Fruit fly (Drosophila melanogaster) whole organism, embryonic: ENCODE measurements around the gene CG33217.

Experiments
- CG11247 ChIP-seq: fragments of 200-800 bp; sonication (Bioruptor generic); IDR thresholded peaks from 2 replicates; pipeline ENCODE4 v1.3.6; 2022; ENCODE audit warnings: missing biosample characterization, missing genetic modification characterization
- CG12236 ChIP-seq: fragments of 200-800 bp; sonication (Bioruptor generic); optimal IDR thresholded peaks from 2 replicates; lab custom pipeline; 2016; ENCODE audit warnings: missing biosample characterization, missing genetic modification characterization
- CG14050 ChIP-seq: fragments of 200-800 bp; sonication (Bioruptor generic); IDR thresholded peaks from 3 replicates; pipeline ENCODE4 v1.3.6; 2022; ENCODE audit warnings: missing biosample characterization, missing genetic modification characterization
- CG7928 ChIP-seq: fragments of 200-800 bp; sonication (Bioruptor generic); optimal IDR thresholded peaks from 2 replicates; lab custom pipeline; 2017; ENCODE audit warnings: missing biosample characterization, mild to moderate bottlenecking, missing genetic modification characterization
- CG8388 ChIP-seq: fragments of 200-800 bp; sonication (Bioruptor generic); optimal IDR thresholded peaks from 2 replicates; lab custom pipeline; 2019; ENCODE audit warnings: missing biosample characterization, mild to moderate bottlenecking, missing genetic modification characterization, moderate library complexity
- CG8478 ChIP-seq: fragments of >200 bp; optimal IDR thresholded peaks from 2 replicates; lab custom pipeline; 2018
- D19A ChIP-seq: fragments of 200-800 bp; optimal IDR thresholded peaks from 3 replicates; lab custom pipeline; 2019; ENCODE audit warnings: missing biosample characterization, mild to moderate bottlenecking, missing genetic modification characterization, moderate library complexity
- Dbx ChIP-seq: fragments of 200-800 bp; sonication (Bioruptor generic); IDR thresholded peaks from 3 replicates; pipeline ENCODE4 v1.3.6; 2022; ENCODE audit warnings: missing biosample characterization, missing genetic modification characterization
- Ets65A ChIP-seq: fragments of 200-800 bp; sonication (Bioruptor generic); peaks from one replicate; lab custom pipeline; 2016; ENCODE audit warnings: missing biosample characterization, missing genetic modification characterization
- Hr39 ChIP-seq: fragments of >200 bp; optimal IDR thresholded peaks from 2 replicates; lab custom pipeline; 2017
- TFAM ChIP-seq: fragments of 200-800 bp; sonication (Bioruptor generic); optimal IDR thresholded peaks from 2 replicates; lab custom pipeline; 2017; ENCODE audit warnings: missing biosample characterization, missing genetic modification characterization, inconsistent platforms
- bigmax ChIP-seq: fragments of 200-800 bp; sonication (Bioruptor generic); optimal IDR thresholded peaks from 2 replicates; lab custom pipeline; 2018; ENCODE audit warnings: missing biosample characterization, mild to moderate bottlenecking, missing genetic modification characterization
- fru ChIP-seq: fragments of >200 bp; optimal IDR thresholded peaks from 2 replicates; lab custom pipeline; 2017
- grau ChIP-seq: fragments of 200-800 bp; optimal IDR thresholded peaks from 3 replicates; lab custom pipeline; 2019; ENCODE audit warnings: missing biosample characterization, mild to moderate bottlenecking, missing genetic modification characterization, moderate library complexity
- nmo ChIP-seq: fragments of 200-800 bp; sonication (Bioruptor generic); optimal IDR thresholded peaks from 2 replicates; lab custom pipeline; 2018; ENCODE audit warnings: missing biosample characterization, mild to moderate bottlenecking, missing genetic modification characterization, moderate library complexity
- phol ChIP-seq: fragments of 200-800 bp; sonication (Bioruptor generic); optimal IDR thresholded peaks from 3 replicates; lab custom pipeline; 2018; ENCODE audit warnings: missing biosample characterization, mild to moderate bottlenecking, missing genetic modification characterization, moderate library complexity
- pzg ChIP-seq: fragments of 200-800 bp; sonication (Bioruptor generic); optimal IDR thresholded peaks from 3 replicates; lab custom pipeline; 2018; ENCODE audit warnings: missing biosample characterization, mild to moderate bottlenecking, missing genetic modification characterization, moderate library complexity
- sima ChIP-seq: fragments of 200-800 bp; sonication (Bioruptor generic); optimal IDR thresholded peaks from 2 replicates; lab custom pipeline; 2016; ENCODE audit warnings: missing biosample characterization, missing genetic modification characterization
- twi ChIP-seq: fragments of 200-800 bp; optimal IDR thresholded peaks from 2 replicates; lab custom pipeline; 2019; ENCODE audit warnings: missing biosample characterization, mild to moderate bottlenecking, missing genetic modification characterization, moderate library complexity
- vnd ChIP-seq: fragments of 200-800 bp; sonication (Bioruptor generic); IDR thresholded peaks from 3 replicates; pipeline ENCODE4 v1.3.6; 2022; ENCODE audit warnings: missing biosample characterization, missing genetic modification characterization; ENCODE audit not compliant: partially characterized antibody

CG33217 gene

DNA sequence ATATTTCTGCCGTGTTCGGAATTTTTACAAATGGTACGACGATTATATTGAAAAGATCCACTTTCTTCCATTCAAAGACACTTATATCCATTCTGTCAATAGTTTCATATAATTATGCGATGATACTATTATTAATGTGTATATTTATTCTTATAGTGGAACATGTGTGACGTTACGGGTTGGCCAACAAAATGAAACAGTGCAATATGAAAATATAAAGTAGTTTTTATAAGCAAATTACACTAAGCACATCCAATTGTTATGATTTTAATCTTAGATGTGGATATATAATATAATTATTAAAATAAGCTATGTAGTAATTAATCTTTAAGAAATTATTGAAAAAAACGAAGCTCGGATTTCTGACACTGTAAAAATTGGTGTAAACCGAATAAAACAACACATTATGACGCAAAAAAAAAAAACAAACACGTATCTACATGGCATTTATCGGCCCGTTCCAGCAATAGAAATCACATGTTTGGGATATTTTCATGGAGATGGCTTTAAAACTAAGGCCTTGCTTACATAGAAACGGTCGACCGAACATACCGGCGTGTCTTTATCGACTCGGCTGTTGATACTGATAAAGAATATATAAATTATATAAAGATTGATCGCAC, 24.6 kb downstream of the CG33217 start, which contains the start of gene Vps11 (continued):
- TF ChIP-seq TFAM: no peak
- no peak for TF ChIP-seq CG14050
- peak; percentile 29 for TF ChIP-seq pzg
- TF ChIP-seq CG11247 (GFP tag; lab: Robert Waterston, UW): no peak
- TF ChIP-seq nmo (GFP tag; lab: Kevin White, UChicago): peak; percentile 46
- no peak for TF ChIP-seq CG8388 (GFP tag; lab: Kevin White, UChicago)
- TF ChIP-seq D19A (tag; lab: Kevin White, UChicago): no peak
- TF ChIP-seq vnd (GFP tag; lab: Robert Waterston, UW): no peak
- no peak for TF ChIP-seq grau (tag; lab: Kevin White, UChicago)
- TF ChIP-seq sima (GFP tag; lab: Kevin White, UChicago): no peak
- no peak for TF ChIP-seq bigmax
- TF ChIP-seq CG12236: no peak
- TF ChIP-seq CG8478: no peak
- no peak for TF ChIP-seq fru (lab: Kevin White, UChicago)
- TF ChIP-seq Hr39 (lab: Kevin White, UChicago): no peak
- TF ChIP-seq twi (tag; lab: Kevin White, UChicago): peak; percentile 41
- no peak for TF ChIP-seq Dbx (GFP tag; lab: Robert Waterston, UW)
- TF ChIP-seq phol: peak; percentile 47

DNA sequence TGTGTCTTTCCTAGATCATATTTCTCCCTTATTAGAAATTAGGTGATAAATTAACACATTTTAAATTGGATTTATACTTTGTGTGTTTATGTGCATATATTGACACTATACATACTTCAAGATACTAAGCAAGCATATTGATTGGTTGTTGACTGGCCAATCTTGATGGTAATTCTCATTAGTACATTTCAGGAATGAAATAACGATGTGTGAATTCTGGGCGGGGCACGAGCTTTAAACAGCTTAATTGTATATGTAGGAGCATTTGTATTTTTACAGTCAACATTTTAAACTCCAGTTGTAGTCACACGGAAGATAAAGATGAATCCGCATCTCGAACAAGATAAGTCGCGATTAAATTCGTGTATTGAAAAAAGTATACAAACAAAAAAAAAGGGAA, 48.3 kb downstream of the CG33217 start, which contains the start of gene CG34031:
Gene CG34031 (plus strand): TSS at position 301 of the 400 bp plus-strand sequence.
- no peak for TF ChIP-seq CG7928
- TF ChIP-seq Ets65A (GFP tag; lab: Kevin White, UChicago): peak; percentile 67
